Worm (Caenorhabditis elegans): Measurements from ENCODE around the gene C35D10.5.

The C35D10.5 gene

ce11 chrIII:4854918-4855317 lies 7.2 kb upstream of the C35D10.5 start, which contains the start of gene C35D10.8:
TSS of gene C35D10.8 (plus strand) at chrIII:4855218.
- TF ChIP-seq W03F9.2 (tag; optimal IDR thresholded peaks at IDR 0.05) (no peak), him-1 (tag; optimal IDR thresholded peaks at IDR 0.05) (no peak), dao-5 (tag; optimal IDR thresholded peaks at IDR 0.05) (no peak)

ce11 chrIII:4856109-4856508 lies 6.0 kb upstream of the C35D10.5 start, which contains the start of gene C35D10.7:
TSS of gene C35D10.7 (plus strand) at chrIII:4856193.
- TF ChIP-seq W03F9.2 (tag; optimal IDR thresholded peaks at IDR 0.05) (no peak), him-1 (tag; optimal IDR thresholded peaks at IDR 0.05) (no peak)

ce11 chrIII:4856992-4857391 lies 5.2 kb upstream of the C35D10.5 start:
- TF ChIP-seq him-1 (tag; optimal IDR thresholded peaks at IDR 0.05): no peak
- TF ChIP-seq dao-5 (tag; optimal IDR thresholded peaks at IDR 0.05): no peak
- TF ChIP-seq W03F9.2 (tag; optimal IDR thresholded peaks at IDR 0.05): no peak

- TF ChIP-seq him-1 (tag; optimal IDR thresholded peaks at IDR 0.05) (no peak), dao-5 (tag; optimal IDR thresholded peaks at IDR 0.05) (no peak)
These were observed 3.1 kb upstream of the C35D10.5 start, which contains the start of gene C35D10.6 for ce11 chrIII:4859039-4859438. TSS of gene C35D10.6 (plus strand) at chrIII:4859339.

- TF ChIP-seq W03F9.2 (tag; optimal IDR thresholded peaks at IDR 0.05): no peak
- no peak for TF ChIP-seq him-1 (tag; optimal IDR thresholded peaks at IDR 0.05)
- no peak for TF ChIP-seq dao-5 (tag; optimal IDR thresholded peaks at IDR 0.05)
These were observed 976 bp downstream of the C35D10.5 start, which contains the start of gene coq-8 for ce11 chrIII:4863127-4863526. TSS of gene coq-8 (plus strand) at chrIII:4863427.

- TF ChIP-seq him-1 (tag; optimal IDR thresholded peaks at IDR 0.05) (no peak), dao-5 (tag; optimal IDR thresholded peaks at IDR 0.05) (no peak), W03F9.2 (tag; optimal IDR thresholded peaks at IDR 0.05) (no peak)
These were observed 4.6 kb downstream of the C35D10.5 start, which contains the start of gene C35D10.17 for ce11 chrIII:4866762-4867161. TSS of gene C35D10.17 (plus strand) at chrIII:4867062.

- TF ChIP-seq dao-5 (tag; optimal IDR thresholded peaks at IDR 0.05) (no peak), W03F9.2 (tag; optimal IDR thresholded peaks at IDR 0.05) (no peak), him-1 (tag; optimal IDR thresholded peaks at IDR 0.05) (no peak)
These were observed 6.5 kb downstream of the C35D10.5 start, which contains the start of the genes msd-4 and C35D10.3 for ce11 chrIII:4868643-4869042. TSS of gene msd-4 (minus strand) at chrIII:4868743. TSS of gene C35D10.3 (plus strand) at chrIII:4868921.

- TF ChIP-seq dao-5 (tag; optimal IDR thresholded peaks at IDR 0.05) (no peak), W03F9.2 (tag; optimal IDR thresholded peaks at IDR 0.05) (no peak), him-1 (tag; optimal IDR thresholded peaks at IDR 0.05) (no peak)
These were observed 8.3 kb downstream of the C35D10.5 start, which contains the start of gene gipc-1 for ce11 chrIII:4870478-4870877. TSS of gene gipc-1 (plus strand) at chrIII:4870778.

ce11 chrIII:4873395-4873794 lies 11.2 kb downstream of the C35D10.5 start:
- no peak for TF ChIP-seq him-1 (tag; optimal IDR thresholded peaks at IDR 0.05)
- TF ChIP-seq W03F9.2 (tag; optimal IDR thresholded peaks at IDR 0.05): no peak
- no peak for TF ChIP-seq dao-5 (tag; optimal IDR thresholded peaks at IDR 0.05)

ce11 chrIII:4874671-4875070 lies 12.5 kb downstream of the C35D10.5 start, which contains the start of gene C35D10.12:
TSS of gene C35D10.12 (minus strand) at chrIII:4874771.
- TF ChIP-seq dao-5 (tag; optimal IDR thresholded peaks at IDR 0.05) (no peak), him-1 (tag; optimal IDR thresholded peaks at IDR 0.05) (no peak), W03F9.2 (tag; optimal IDR thresholded peaks at IDR 0.05) (no peak)

ce11 chrIII:4875663-4876062 lies 13.5 kb downstream of the C35D10.5 start:
- TF ChIP-seq dao-5 (tag; optimal IDR thresholded peaks at IDR 0.05) (no peak), him-1 (tag; optimal IDR thresholded peaks at IDR 0.05) (no peak), W03F9.2 (tag; optimal IDR thresholded peaks at IDR 0.05) (no peak)

ce11 chrIII:4878281-4878680 lies 16.1 kb downstream of the C35D10.5 start, which contains the start of the genes tost-1 and arx-6:
TSS of gene tost-1 (minus strand) at chrIII:4878311.
TSS of gene arx-6 (plus strand) at chrIII:4878658.
- no peak for TF ChIP-seq W03F9.2 (tag; optimal IDR thresholded peaks at IDR 0.05)
- no peak for TF ChIP-seq him-1 (tag; optimal IDR thresholded peaks at IDR 0.05)
- TF ChIP-seq dao-5 (tag; optimal IDR thresholded peaks at IDR 0.05): no peak

ce11 chrIII:4879445-4879844 lies 17.3 kb downstream of the C35D10.5 start, which contains the start of gene C35D10.1:
TSS of gene C35D10.1 (plus strand) at chrIII:4879745.
- no peak for TF ChIP-seq dao-5 (tag; optimal IDR thresholded peaks at IDR 0.05)
- TF ChIP-seq him-1 (tag; optimal IDR thresholded peaks at IDR 0.05): no peak
- TF ChIP-seq W03F9.2 (tag; optimal IDR thresholded peaks at IDR 0.05): no peak

- TF ChIP-seq dao-5 (tag; optimal IDR thresholded peaks at IDR 0.05): no peak
- no peak for TF ChIP-seq him-1 (tag; optimal IDR thresholded peaks at IDR 0.05)
- no peak for TF ChIP-seq W03F9.2 (tag; optimal IDR thresholded peaks at IDR 0.05)
These were observed 19.8 kb downstream of the C35D10.5 start for ce11 chrIII:4881955-4882354.

- TF ChIP-seq W03F9.2 (tag; optimal IDR thresholded peaks at IDR 0.05): no peak
- TF ChIP-seq dao-5 (tag; optimal IDR thresholded peaks at IDR 0.05): no peak
- TF ChIP-seq him-1 (tag; optimal IDR thresholded peaks at IDR 0.05): no peak
These were observed 21.3 kb downstream of the C35D10.5 start, which contains the start of gene clec-5 for ce11 chrIII:4883429-4883828. TSS of gene clec-5 (minus strand) at chrIII:4883606.

Data from whole organism, L4/young adult.